Fruit fly (Drosophila melanogaster): ENCODE data around the gene ZIPIC.

DNA sequence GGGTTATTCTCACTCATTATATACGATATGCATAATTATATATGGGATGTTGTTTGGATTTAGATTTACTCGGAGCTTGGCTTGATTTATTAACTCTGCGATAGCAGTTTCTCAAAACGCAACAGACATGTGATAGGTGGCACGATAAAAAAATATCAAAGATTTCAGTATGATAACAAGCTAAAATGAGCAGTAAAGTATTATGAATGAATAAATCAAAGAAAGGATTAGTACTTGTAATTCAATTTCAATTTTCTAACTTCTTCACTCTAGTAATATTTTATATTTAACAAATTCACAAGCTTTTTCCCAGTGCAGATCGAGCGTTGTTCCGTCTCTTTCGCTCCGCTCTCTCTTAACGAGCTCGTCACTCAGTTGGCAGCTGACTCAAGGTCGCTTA lies 47.5 kb upstream of the ZIPIC start:
- no peak for TF ChIP-seq Abd-B (GFP tag; optimal IDR thresholded peaks at IDR 0.05)
- TF ChIP-seq sv (GFP tag; optimal IDR thresholded peaks at IDR 0.05), result no peak
- no peak for TF ChIP-seq Dfd (GFP tag; optimal IDR thresholded peaks at IDR 0.05)
- TF ChIP-seq Hr78 (GFP tag; optimal IDR thresholded peaks at IDR 0.05), result no peak
- TF ChIP-seq h (GFP tag; optimal IDR thresholded peaks at IDR 0.05), result no peak
- TF ChIP-seq psq (GFP tag; optimal IDR thresholded peaks at IDR 0.05), result no peak

Data from whole organism, wandering third instar larva.